Fruit fly (Drosophila melanogaster): ENCODE data around the gene snRNP-U1-C.
A peak's percentile ranks its signal among the peaks of the same experiment; 100 is the strongest.

Gene snRNP-U1-C

DNA sequence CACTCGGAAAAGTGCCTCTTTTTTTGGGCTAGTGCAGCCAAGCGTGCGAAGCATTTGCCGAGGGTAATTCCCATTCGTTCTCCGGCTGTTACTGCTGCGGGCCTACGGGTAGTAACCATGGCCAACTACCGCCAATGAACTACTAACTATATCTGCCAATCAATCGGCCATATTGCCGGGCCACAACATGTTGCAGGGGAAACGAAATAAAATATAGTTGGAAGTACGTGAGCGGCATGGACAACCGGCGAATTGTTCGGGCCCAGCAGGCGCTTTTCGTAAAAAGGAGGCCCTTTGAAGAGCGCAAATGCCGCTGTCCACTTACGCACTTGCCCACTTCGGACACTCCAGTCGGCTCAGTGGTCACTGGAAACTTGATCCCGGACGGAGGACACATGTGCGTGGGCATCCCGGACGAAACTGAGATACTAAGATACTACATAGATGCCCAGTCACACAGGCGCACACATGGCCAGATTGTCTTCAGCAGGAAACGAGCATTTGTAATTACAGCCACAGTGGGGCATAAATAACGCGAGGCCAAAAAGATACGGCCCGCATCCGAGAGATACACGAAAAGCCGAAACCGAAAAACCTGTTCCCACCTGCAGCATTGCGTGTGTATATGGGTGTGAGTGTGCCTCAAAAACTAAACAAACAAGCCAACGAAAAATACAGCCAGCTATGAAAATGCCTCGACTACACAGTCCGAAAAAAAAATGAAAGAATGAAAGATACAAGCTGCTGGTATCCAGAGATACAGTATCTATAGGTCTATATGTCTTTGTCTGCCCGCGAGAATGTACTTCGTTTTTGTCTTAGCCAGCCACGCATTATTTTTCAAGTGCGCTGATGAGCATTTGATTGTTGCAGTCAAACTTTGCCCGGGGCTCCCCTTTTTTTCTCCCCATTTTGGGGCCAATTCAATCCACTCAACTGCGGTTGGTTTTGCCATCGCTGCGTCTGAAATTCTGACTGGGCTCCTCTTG is 4.3 kb upstream of the snRNP-U1-C start (continued):
- TF ChIP-seq schlank (tag; optimal IDR thresholded peaks at IDR 0.05) (no peak), vvl (GFP tag; IDR thresholded peaks at IDR 0.05) (peak; percentile 27; the same call in 1 of the 2 replicates), dmrt99B (tag; optimal IDR thresholded peaks at IDR 0.05) (peak; percentile 58), zfh1 (GFP tag; IDR thresholded peaks at IDR 0.05) (no peak), Sin3A (optimal IDR thresholded peaks at IDR 0.05) (no peak), CG10267 (tag; optimal IDR thresholded peaks at IDR 0.05) (peak; percentile 3), CG14710 (tag; optimal IDR thresholded peaks at IDR 0.05) (peak; percentile 35), CG31224 (GFP tag; IDR thresholded peaks at IDR 0.05) (no peak), D19A (tag; optimal IDR thresholded peaks at IDR 0.05) (peak; percentile 53), sc (optimal IDR thresholded peaks at IDR 0.05) (no peak), sc (GFP tag; optimal IDR thresholded peaks at IDR 0.05) (peak; percentile 20), gcm2 (GFP tag; optimal IDR thresholded peaks at IDR 0.05) (no peak), CG12104 (GFP tag; optimal IDR thresholded peaks at IDR 0.05) (no peak), D (optimal IDR thresholded peaks at IDR 0.05) (no peak), D (GFP tag; optimal IDR thresholded peaks at IDR 0.05) (peak; percentile 53), gem (tag; optimal IDR thresholded peaks at IDR 0.05) (peak; percentile 44), CG11504 (tag; optimal IDR thresholded peaks at IDR 0.05) (peak; percentile 40), sens (GFP tag) (peak; percentile 39), CG1603 (tag; optimal IDR thresholded peaks at IDR 0.05) (peak; percentile 5), stwl (tag; optimal IDR thresholded peaks at IDR 0.05) (no peak), BtbVII (GFP tag; optimal IDR thresholded peaks at IDR 0.05) (no peak), Med (GFP tag) (peak; percentile 48), D19B (GFP tag; optimal IDR thresholded peaks at IDR 0.05) (peak; percentile 61), CG2116 (GFP tag; optimal IDR thresholded peaks at IDR 0.05) (no peak), CG42726 (GFP tag; IDR thresholded peaks at IDR 0.05; ENCODE audit: partially characterized antibody) (no peak), CG1529 (GFP tag; optimal IDR thresholded peaks at IDR 0.05) (peak; percentile 8), NC2β (GFP tag; optimal IDR thresholded peaks at IDR 0.05) (peak; percentile 25), CG9609 (GFP tag; optimal IDR thresholded peaks at IDR 0.05) (peak; percentile 32), Atf3 (GFP tag; optimal IDR thresholded peaks at IDR 0.05) (no peak), Gug (GFP tag; IDR thresholded peaks at IDR 0.05) (no peak), run (tag; optimal IDR thresholded peaks at IDR 0.05) (peak; percentile 12), CG12769 (tag; optimal IDR thresholded peaks at IDR 0.05) (peak; percentile 35), Side (GFP tag; optimal IDR thresholded peaks at IDR 0.05) (no peak), exex (tag; optimal IDR thresholded peaks at IDR 0.05) (no peak), CG10543 (GFP tag; optimal IDR thresholded peaks at IDR 0.05) (peak; percentile 72), CG17385 (GFP tag; optimal IDR thresholded peaks at IDR 0.05) (peak; percentile 22), HLHmδ (GFP tag; optimal IDR thresholded peaks at IDR 0.05) (no peak), az2 (GFP tag; optimal IDR thresholded peaks at IDR 0.05) (peak; percentile 14), zf30C (GFP tag; optimal IDR thresholded peaks at IDR 0.05) (peak; percentile 70), CG14667 (GFP tag; IDR thresholded peaks at IDR 0.05) (no peak), lola (GFP tag; optimal IDR thresholded peaks at IDR 0.05) (peak in 1 of 3 experiments; percentile 39), CG18262 (tag; optimal IDR thresholded peaks at IDR 0.05) (peak; percentile 36), Deaf1 (tag; optimal IDR thresholded peaks at IDR 0.05) (peak; percentile 61), CG17359 (tag; optimal IDR thresholded peaks at IDR 0.05) (peak; percentile 41), twi (tag; optimal IDR thresholded peaks at IDR 0.05) (peak; percentile 95), sob (GFP tag; IDR thresholded peaks at IDR 0.05) (0 out of 2 replicates have a peak, but pooled peaks have one; percentile 36), CG3847 (GFP tag; IDR thresholded peaks at IDR 0.05) (no peak), CG9727 (GFP tag; optimal IDR thresholded peaks at IDR 0.05) (peak; percentile 5), pros (GFP tag; optimal IDR thresholded peaks at IDR 0.05) (peak; percentile 15)

All from whole organism, embryonic.